Worm (Caenorhabditis elegans): Measurements from ENCODE around the gene F26A1.7.
A peak's percentile ranks its signal among the peaks of the same experiment; 100 is the strongest.

F26A1.7 gene

DNA sequence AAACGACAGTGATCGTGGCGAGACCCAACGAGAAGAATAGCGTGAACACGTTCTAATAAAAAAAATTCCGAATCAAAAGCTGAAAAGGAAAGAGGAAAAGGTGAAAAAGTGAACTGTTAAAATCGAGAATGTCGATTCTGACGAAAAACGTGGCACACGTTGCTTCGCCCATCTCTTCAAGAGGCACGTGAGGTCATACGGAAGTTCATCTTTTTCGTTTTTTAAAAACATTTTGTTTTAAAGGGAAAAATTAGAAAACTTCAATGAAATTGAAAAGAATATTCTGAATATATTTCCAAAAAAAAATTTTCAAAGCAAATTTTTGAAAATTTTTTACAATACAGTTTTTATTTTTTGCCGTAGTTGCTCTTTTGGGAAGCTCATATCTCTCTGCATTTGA lies 8.5 kb downstream of the F26A1.7 start, which contains the start of gene C38D4.7 (continued):
- no peak for TF ChIP-seq unc-55 (GFP tag; optimal IDR thresholded peaks at IDR 0.05)

DNA sequence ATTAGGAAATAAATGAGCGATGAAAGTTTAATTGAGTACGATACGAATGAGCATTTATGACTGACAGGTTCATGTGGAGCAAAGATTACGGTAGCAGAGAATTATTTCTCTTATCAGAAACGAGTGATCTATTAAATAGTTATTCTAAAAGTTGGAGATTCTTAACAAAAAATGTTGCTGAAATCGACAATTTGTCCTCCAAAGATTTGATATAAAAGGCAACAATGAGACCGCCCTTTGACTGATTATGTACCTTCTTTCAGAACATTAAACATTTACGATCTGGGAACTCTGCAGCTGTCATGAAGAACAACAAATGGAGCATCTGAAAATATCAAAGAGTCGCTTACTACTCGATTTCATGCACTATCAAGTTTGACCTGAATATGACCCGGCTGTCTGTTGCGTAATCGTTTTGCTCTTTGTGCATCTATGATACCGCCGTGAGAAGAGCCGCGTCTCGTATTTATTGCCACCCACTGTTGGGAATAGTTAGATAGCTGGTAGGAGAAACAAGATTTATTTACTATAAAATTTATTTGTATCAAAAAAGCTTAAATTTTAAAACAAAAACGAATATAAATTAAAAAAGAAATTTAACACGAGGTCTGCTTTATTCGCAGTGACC lies 10.1 kb downstream of the F26A1.7 start, which contains the start of gene pal-1:
Gene pal-1 (minus strand): TSS at position 51 of the 628 bp plus-strand sequence.
- TF ChIP-seq lin-11 (tag; optimal IDR thresholded peaks at IDR 0.05) (no peak), pqm-1 (tag; optimal IDR thresholded peaks at IDR 0.05) (no peak), lim-6 (tag; optimal IDR thresholded peaks at IDR 0.05) (no peak), zip-5 (tag; optimal IDR thresholded peaks at IDR 0.05) (no peak)

DNA sequence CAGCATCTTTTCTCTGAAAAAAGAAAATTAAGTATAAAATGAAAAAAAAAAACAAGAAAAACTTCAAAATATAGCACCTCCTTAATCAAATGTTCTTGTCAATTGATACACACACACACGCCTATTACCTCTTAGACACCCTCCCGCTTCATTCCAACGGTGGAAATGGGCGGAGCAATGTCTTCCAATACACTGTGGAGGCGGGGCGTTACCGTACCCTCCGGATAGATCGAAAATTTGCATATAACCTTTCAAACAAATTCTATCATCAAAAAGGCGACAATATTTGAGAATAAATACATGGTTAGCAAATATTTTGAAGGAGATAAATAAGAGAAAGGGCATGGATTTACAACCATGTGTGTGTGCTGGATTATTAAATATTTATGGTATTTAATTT lies 11.7 kb downstream of the F26A1.7 start:
- TF ChIP-seq nfya-1 (tag; optimal IDR thresholded peaks at IDR 0.05) (peak; percentile 85), lim-6 (tag; optimal IDR thresholded peaks at IDR 0.05) (no peak)

DNA sequence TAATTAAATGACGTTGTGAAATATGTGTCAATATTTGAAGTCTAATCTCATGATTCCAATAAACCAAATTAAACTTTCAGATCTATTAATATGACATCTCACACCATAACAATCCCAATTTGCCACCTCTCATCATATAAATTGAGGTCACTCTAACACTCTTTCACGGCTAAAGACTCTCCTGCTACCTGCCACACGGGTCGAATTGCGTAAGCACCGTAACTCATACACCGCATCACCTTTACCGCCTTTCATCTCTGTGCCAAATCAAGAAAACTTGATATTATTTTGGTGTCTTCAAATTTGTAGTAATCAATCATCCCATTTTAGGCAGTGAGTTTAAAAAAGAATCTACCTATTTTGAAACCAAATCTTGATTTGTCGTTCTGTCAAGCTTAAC lies 13.4 kb downstream of the F26A1.7 start:
- TF ChIP-seq ceh-18 (tag; optimal IDR thresholded peaks at IDR 0.05) = no peak
- TF ChIP-seq hlh-6 (tag; optimal IDR thresholded peaks at IDR 0.05) = no peak
- no peak for TF ChIP-seq eyg-1 (tag; optimal IDR thresholded peaks at IDR 0.05)
- TF ChIP-seq unc-86 (tag; optimal IDR thresholded peaks at IDR 0.05) = no peak
- no peak for TF ChIP-seq ceh-22 (tag; optimal IDR thresholded peaks at IDR 0.05)
- no peak for TF ChIP-seq tbx-7 (tag; optimal IDR thresholded peaks at IDR 0.05)
- TF ChIP-seq nhr-232 (tag; optimal IDR thresholded peaks at IDR 0.05) = no peak

DNA sequence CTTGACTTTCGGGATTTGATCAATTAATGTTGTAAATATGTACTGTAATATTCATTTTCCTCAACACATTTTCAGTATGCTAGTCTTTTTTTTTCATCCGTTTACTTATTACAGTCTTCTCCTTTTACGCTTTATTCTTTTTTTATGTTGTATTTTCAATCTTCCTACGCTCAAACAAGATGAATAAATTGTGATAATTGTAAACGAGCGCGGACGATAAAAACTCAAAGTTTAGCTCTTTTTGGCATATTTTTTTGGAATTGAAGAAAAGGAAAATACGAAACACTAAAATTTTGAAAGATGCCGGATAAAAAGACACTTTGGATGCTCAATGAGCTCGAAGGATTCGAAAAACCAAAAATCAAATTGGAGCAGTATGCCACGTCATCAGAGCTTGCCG lies 17.0 kb downstream of the F26A1.7 start, which contains the start of gene metl-5:
Gene metl-5 (plus strand): TSS at position 301 of the 400 bp plus-strand sequence.
- no peak for TF ChIP-seq ceh-22 (tag; optimal IDR thresholded peaks at IDR 0.05)
- TF ChIP-seq T23F11.4 (GFP tag; optimal IDR thresholded peaks at IDR 0.05) = no peak
- no peak for TF ChIP-seq madf-2 (tag; optimal IDR thresholded peaks at IDR 0.05)
- no peak for TF ChIP-seq pha-4 (tag; optimal IDR thresholded peaks at IDR 0.05)
- TF ChIP-seq tbx-7 (tag; optimal IDR thresholded peaks at IDR 0.05) = no peak
- TF ChIP-seq npax-4 (tag; optimal IDR thresholded peaks at IDR 0.05) = no peak

DNA sequence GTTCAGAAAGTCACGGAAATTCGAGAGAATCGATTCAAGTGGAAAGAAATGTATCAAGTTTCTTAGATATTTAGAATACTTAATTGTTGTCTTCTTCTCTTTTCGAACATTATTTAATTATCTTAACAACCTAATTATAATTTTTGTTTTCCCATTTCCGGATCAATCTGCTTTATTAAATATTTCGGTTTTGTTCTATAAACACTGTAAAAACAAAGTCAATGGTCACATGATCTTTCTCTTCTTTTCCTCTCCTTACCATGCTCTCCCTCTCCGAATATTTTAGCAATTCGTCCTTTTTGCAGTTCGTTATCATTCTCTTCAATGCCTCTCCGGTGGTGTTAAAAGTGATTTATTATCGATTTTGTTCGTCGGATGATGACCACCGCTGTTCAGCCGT lies 23.2 kb downstream of the F26A1.7 start, which contains the start of gene tag-325:
Gene tag-325 (plus strand): TSS at position 301 of the 400 bp plus-strand sequence.
- TF ChIP-seq hlh-30 (tag; optimal IDR thresholded peaks at IDR 0.05; ENCODE audit: insufficient read depth) (peak; percentile 15), rnt-1 (tag; optimal IDR thresholded peaks at IDR 0.05) (no peak), pat-9 (tag; optimal IDR thresholded peaks at IDR 0.05) (no peak), dve-1 (tag; optimal IDR thresholded peaks at IDR 0.05) (no peak), nfya-1 (tag; optimal IDR thresholded peaks at IDR 0.05) (no peak)

DNA sequence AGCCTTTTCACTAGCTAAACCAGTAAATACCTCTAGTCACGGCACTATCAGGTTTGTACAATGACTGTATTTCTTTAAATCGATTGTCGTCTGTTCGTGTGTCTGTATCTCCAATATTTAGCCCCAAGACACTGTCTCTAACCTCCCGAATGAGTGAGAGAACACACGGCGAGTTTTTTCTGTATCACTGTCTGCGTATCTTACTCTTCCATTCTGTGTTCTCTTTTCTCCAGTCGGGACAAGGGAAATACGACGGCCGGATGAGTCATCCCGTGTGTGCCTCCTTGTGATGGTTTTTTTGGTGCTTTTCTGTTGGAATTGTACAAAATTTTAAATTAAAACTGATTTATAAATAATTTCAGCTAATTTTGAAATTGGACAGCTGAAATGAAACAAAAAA lies 23.7 kb downstream of the F26A1.7 start:
- TF ChIP-seq unc-42 (tag; optimal IDR thresholded peaks at IDR 0.05) (no peak), K09A11.1 (tag; optimal IDR thresholded peaks at IDR 0.05; ENCODE audit: insufficient read depth) (no peak), unc-86 (tag; optimal IDR thresholded peaks at IDR 0.05) (no peak), hlh-30 (tag; optimal IDR thresholded peaks at IDR 0.05; ENCODE audit: insufficient read depth) (peak; percentile 20), nhr-232 (tag; optimal IDR thresholded peaks at IDR 0.05) (no peak), nfya-1 (tag; optimal IDR thresholded peaks at IDR 0.05) (peak; percentile 45), C08G9.2 (tag; optimal IDR thresholded peaks at IDR 0.05) (no peak), ama-1 (optimal IDR thresholded peaks at IDR 0.05) (no peak), elt-2 (tag; optimal IDR thresholded peaks at IDR 0.05) (peak; percentile 16), ztf-16 (tag; optimal IDR thresholded peaks at IDR 0.05) (no peak), lim-6 (tag; optimal IDR thresholded peaks at IDR 0.05) (no peak), fkh-6 (tag; optimal IDR thresholded peaks at IDR 0.05) (no peak), K02D7.2 (tag; optimal IDR thresholded peaks at IDR 0.05) (no peak), sdc-2 (tag; optimal IDR thresholded peaks at IDR 0.05) (no peak), ceh-31 (tag; optimal IDR thresholded peaks at IDR 0.05) (peak; percentile 26), tbx-2 (tag; optimal IDR thresholded peaks at IDR 0.05) (peak; percentile 19), ceh-24 (tag; optimal IDR thresholded peaks at IDR 0.05) (no peak), ets-4 (tag; optimal IDR thresholded peaks at IDR 0.05) (peak; percentile 48), hlh-8 (tag; optimal IDR thresholded peaks at IDR 0.05) (no peak), T23F11.4 (GFP tag; optimal IDR thresholded peaks at IDR 0.05) (no peak), F13H6.1 (tag; optimal IDR thresholded peaks at IDR 0.05) (no peak), rnt-1 (tag; optimal IDR thresholded peaks at IDR 0.05) (no peak), sox-2 (GFP tag; IDR thresholded peaks at IDR 0.05) (no peak)
